Fruit fly (Drosophila melanogaster): ENCODE measurements around the gene Pgk.

Gene Pgk

dm6 chr2L:2767627-2768026, 14.8 kb upstream of the Pgk start, which contains the start of the genes Taf10b and Taf10 (continued):
- TF ChIP-seq CG4617 (GFP tag; optimal IDR thresholded peaks at IDR 0.05; ENCODE audit: borderline replicate concordance): peak; percentile 71
- TF ChIP-seq CG34422 (GFP tag; IDR thresholded peaks at IDR 0.05): peak; percentile 56; the same call in 2 of the 3 replicates
- no peak for TF ChIP-seq Ravus (GFP tag; IDR thresholded peaks at IDR 0.05)
- peak; percentile 4 for TF ChIP-seq CG17385 (GFP tag; optimal IDR thresholded peaks at IDR 0.05)
- TF ChIP-seq nmo (GFP tag; optimal IDR thresholded peaks at IDR 0.05): peak; percentile 25
- TF ChIP-seq sug (tag; optimal IDR thresholded peaks at IDR 0.05): peak; percentile 33
- TF ChIP-seq E2f2 (GFP tag; IDR thresholded peaks at IDR 0.05): peak; percentile 64
- TF ChIP-seq CG34224 (GFP tag; IDR thresholded peaks at IDR 0.05; ENCODE audit: partially characterized antibody): peak; percentile 95
- peak; percentile 57 for TF ChIP-seq vvl (GFP tag; IDR thresholded peaks at IDR 0.05)
- peak; percentile 81 for TF ChIP-seq Scr (GFP tag; IDR thresholded peaks at IDR 0.05; ENCODE audit: partially characterized antibody)
- TF ChIP-seq pros (GFP tag; optimal IDR thresholded peaks at IDR 0.05): no peak
- TF ChIP-seq Tbp (GFP tag; optimal IDR thresholded peaks at IDR 0.05): no peak
- peak; percentile 69 for TF ChIP-seq trem (tag; optimal IDR thresholded peaks at IDR 0.05)
- TF ChIP-seq CG1603 (tag; optimal IDR thresholded peaks at IDR 0.05): peak; percentile 62
- peak; percentile 91 for TF ChIP-seq CG13287 (GFP tag; IDR thresholded peaks at IDR 0.05; ENCODE audit: partially characterized antibody)
- TF ChIP-seq Dp (GFP tag; optimal IDR thresholded peaks at IDR 0.05): peak; percentile 45
- TF ChIP-seq ab (GFP tag; optimal IDR thresholded peaks at IDR 0.05): no peak
- peak; percentile 93 for TF ChIP-seq nerfin-2 (GFP tag; IDR thresholded peaks at IDR 0.05; ENCODE audit: partially characterized antibody)
- peak; percentile 36 for TF ChIP-seq CHES-1-like (GFP tag; optimal IDR thresholded peaks at IDR 0.05)
- TF ChIP-seq corto (GFP tag; optimal IDR thresholded peaks at IDR 0.05): no peak
- no peak for TF ChIP-seq Ada2b (GFP tag; IDR thresholded peaks at IDR 0.05)
- TF ChIP-seq Bgb (GFP tag; IDR thresholded peaks at IDR 0.05; ENCODE audit: partially characterized antibody): peak; percentile 82
- TF ChIP-seq CG10147 (GFP tag; optimal IDR thresholded peaks at IDR 0.05): peak; percentile 15
- peak; percentile 49 for TF ChIP-seq CG15514 (GFP tag; optimal IDR thresholded peaks at IDR 0.05)
- TF ChIP-seq MESR4 (GFP tag; optimal IDR thresholded peaks at IDR 0.05): peak; percentile 89
- peak; percentile 3 for TF ChIP-seq kah (GFP tag; optimal IDR thresholded peaks at IDR 0.05)
- TF ChIP-seq Doc3 (GFP tag; IDR thresholded peaks at IDR 0.05; ENCODE audit: partially characterized antibody): peak; percentile 65; the same call in 2 of the 3 replicates
- peak; percentile 73 for TF ChIP-seq cg (GFP tag; optimal IDR thresholded peaks at IDR 0.05)
- peak; percentile 66 for TF ChIP-seq CG12659 (GFP tag; optimal IDR thresholded peaks at IDR 0.05)
- peak; percentile 89 for TF ChIP-seq bbx (GFP tag; IDR thresholded peaks at IDR 0.05; ENCODE audit: partially characterized antibody)
- peak; percentile 13 for TF ChIP-seq CG12391 (tag; optimal IDR thresholded peaks at IDR 0.05)
- peak; percentile 40 for TF ChIP-seq CG30020 (tag; optimal IDR thresholded peaks at IDR 0.05)
- peak; percentile 7 for TF ChIP-seq wek (GFP tag; optimal IDR thresholded peaks at IDR 0.05)
- TF ChIP-seq YL-1 (GFP tag; optimal IDR thresholded peaks at IDR 0.05): peak; percentile 73
- TF ChIP-seq CG32532 (GFP tag; IDR thresholded peaks at IDR 0.05): 0 out of 2 replicates have a peak, but pooled peaks have one; percentile 12
- peak; percentile 71 for TF ChIP-seq CG9437 (GFP tag; optimal IDR thresholded peaks at IDR 0.05)
- TF ChIP-seq CG4424 (GFP tag; optimal IDR thresholded peaks at IDR 0.05): no peak
- peak; percentile 79; the same call in 2 of the 3 replicates for TF ChIP-seq hb (GFP tag; IDR thresholded peaks at IDR 0.05; ENCODE audit: partially characterized antibody)

dm6 chr2L:2765659-2766373, 12.9 kb upstream of the Pgk start, which contains the start of the genes Snx21 and aph-1:
Snx21 (minus strand) TSS chr2L:2765665.
aph-1 (plus strand) TSS chr2L:2766233.
- TF ChIP-seq CG11560 (tag; IDR thresholded peaks at IDR 0.05) (peak; percentile 81; the same call in 2 of the 3 replicates), CG12104 (GFP tag; optimal IDR thresholded peaks at IDR 0.05) (peak; percentile 87), CG18262 (tag; optimal IDR thresholded peaks at IDR 0.05) (peak; percentile 93), B-H2 (GFP tag; optimal IDR thresholded peaks at IDR 0.05) (peak; percentile 92), slbo (GFP tag; IDR thresholded peaks at IDR 0.05) (peak; percentile 89), Dll (GFP tag; IDR thresholded peaks at IDR 0.05; ENCODE audit: partially characterized antibody) (no peak), maf-S (GFP tag; optimal IDR thresholded peaks at IDR 0.05) (peak; percentile 89), CG1024 (GFP tag; IDR thresholded peaks at IDR 0.05) (peak; percentile 47; the same call in 1 of the 2 replicates), emc (GFP tag; optimal IDR thresholded peaks at IDR 0.05) (peak; percentile 80), onecut (GFP tag; IDR thresholded peaks at IDR 0.05) (peak; percentile 80), YL-1 (GFP tag; optimal IDR thresholded peaks at IDR 0.05) (peak; percentile 80), gt (GFP tag; IDR thresholded peaks at IDR 0.05) (peak; percentile 72)
